2 fruit fly cellular contexts compared by ENCODE assay signal in the genomic region with DNA sequence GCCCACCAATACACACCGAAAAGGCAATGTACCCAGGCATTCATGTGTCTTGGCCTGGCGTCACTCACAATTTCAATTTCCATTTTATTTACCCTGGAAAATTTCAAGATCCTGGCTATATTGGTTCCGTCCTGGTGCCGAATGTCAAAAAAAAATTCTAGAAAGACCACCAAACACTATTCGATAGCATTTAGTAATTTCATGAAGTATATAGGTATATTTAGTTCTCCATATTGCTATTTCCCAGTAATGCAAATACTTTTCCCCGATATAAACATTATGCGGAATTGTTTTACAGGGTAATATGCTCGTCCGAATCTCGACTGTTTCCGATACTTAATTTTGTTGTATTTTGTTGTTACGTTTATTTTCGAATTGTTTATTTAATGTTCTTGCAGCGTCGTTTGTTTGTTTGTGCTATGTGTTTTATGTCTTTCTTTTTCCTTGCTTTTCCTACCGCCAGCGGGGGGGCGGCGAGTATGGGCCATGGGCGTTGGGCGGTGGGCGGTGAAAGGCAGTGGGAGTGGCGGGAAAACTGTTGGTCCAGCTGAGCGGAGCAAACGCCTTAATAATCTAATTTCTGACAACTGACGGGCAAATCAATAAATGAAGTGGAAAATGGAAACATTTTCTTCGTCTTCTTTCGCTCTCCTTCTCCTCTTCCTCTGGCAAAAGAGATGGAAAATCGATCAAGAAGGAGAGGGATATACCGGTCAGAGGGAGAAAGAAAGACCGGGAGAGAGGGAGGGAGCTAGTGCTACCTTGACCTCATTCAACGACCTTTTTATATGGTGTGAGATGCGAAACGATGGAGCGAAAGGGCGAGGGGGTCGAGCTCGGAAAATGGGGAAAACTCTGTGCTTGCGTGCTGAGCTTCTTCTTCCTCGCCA.
TF ChIP-seq lines count a peak whose summit lies in the region.

No protein-coding gene starts in this region.

TF ChIP-seq in whole organism, embryonic, 481 proteins besides CTCF, POLR2A, EP300 and RAD21 (continued from another document and continues in another):
- TF ChIP-seq CG1024 (GFP tag; IDR thresholded peaks at IDR 0.05; lab: Robert Waterston, UW), result 0 out of 2 replicates have a peak, but pooled peaks have one; percentile 24
- peak; percentile 72 for TF ChIP-seq slbo (GFP tag; IDR thresholded peaks at IDR 0.05; lab: Robert Waterston, UW)
- no peak; the same call in 1 of the 2 replicates for TF ChIP-seq Ravus (GFP tag; IDR thresholded peaks at IDR 0.05; lab: Robert Waterston, UW)
- TF ChIP-seq Aef1 (GFP tag; IDR thresholded peaks at IDR 0.05; lab: Robert Waterston, UW), result peak; percentile 62
- no peak for TF ChIP-seq CG7928 (GFP tag; optimal IDR thresholded peaks at IDR 0.05; lab: Kevin White, UChicago)
- TF ChIP-seq B-H1 (GFP tag; IDR thresholded peaks at IDR 0.05; lab: Robert Waterston, UW), result 0 out of 3 replicates have a peak, but pooled peaks have one; percentile 30
- peak; percentile 46 for TF ChIP-seq CG15696 (tag; optimal IDR thresholded peaks at IDR 0.05; lab: Kevin White, UChicago)
- TF ChIP-seq ttk (GFP tag; IDR thresholded peaks at IDR 0.05; lab: Robert Waterston, UW), result no peak
- peak; percentile 35 for TF ChIP-seq CG33557 (GFP tag; optimal IDR thresholded peaks at IDR 0.05; lab: Kevin White, UChicago)
- no peak for TF ChIP-seq amos (GFP tag; IDR thresholded peaks at IDR 0.05; lab: Robert Waterston, UW; ENCODE audit: partially characterized antibody)
- TF ChIP-seq bab2 (GFP tag; optimal IDR thresholded peaks at IDR 0.05; lab: Kevin White, UChicago), result peak; percentile 78
- TF ChIP-seq CG4360 (GFP tag; IDR thresholded peaks at IDR 0.05; lab: Robert Waterston, UW), result no peak
- no peak for TF ChIP-seq CG3995 (GFP tag; optimal IDR thresholded peaks at IDR 0.05; lab: Kevin White, UChicago)
- no peak for TF ChIP-seq Nf-YC (tag; optimal IDR thresholded peaks at IDR 0.05; lab: Kevin White, UChicago)
- TF ChIP-seq CG7839 (tag; optimal IDR thresholded peaks at IDR 0.05; lab: Kevin White, UChicago), result peak; percentile 68
- TF ChIP-seq Atf-2 (GFP tag; optimal IDR thresholded peaks at IDR 0.05; lab: Kevin White, UChicago), result peak; percentile 21
- no peak for TF ChIP-seq CG32767 (GFP tag; IDR thresholded peaks at IDR 0.05; lab: Robert Waterston, UW)
- no peak for TF ChIP-seq hkb (optimal IDR thresholded peaks at IDR 0.05; lab: Kevin White, UChicago)
- peak; percentile 61; the same call in 1 of the 2 replicates for TF ChIP-seq hkb (GFP tag; IDR thresholded peaks at IDR 0.05; lab: Robert Waterston, UW)
- 0 out of 3 replicates have a peak, but pooled peaks have one; percentile 10 for TF ChIP-seq Mrtf (GFP tag; IDR thresholded peaks at IDR 0.05; lab: Robert Waterston, UW)
- peak; percentile 65; the same call in 2 of the 3 replicates for TF ChIP-seq CG17361 (GFP tag; IDR thresholded peaks at IDR 0.05; lab: Robert Waterston, UW)
- peak; percentile 58 for TF ChIP-seq Camta (GFP tag; optimal IDR thresholded peaks at IDR 0.05; lab: Kevin White, UChicago)
- TF ChIP-seq CG10147 (GFP tag; optimal IDR thresholded peaks at IDR 0.05; lab: Kevin White, UChicago), result no peak
- TF ChIP-seq tup (GFP tag; optimal IDR thresholded peaks at IDR 0.05; lab: Kevin White, UChicago), result no peak
- TF ChIP-seq Xrp1 (GFP tag; IDR thresholded peaks at IDR 0.05; lab: Robert Waterston, UW), result peak; percentile 77
- peak; percentile 66 for TF ChIP-seq mam (GFP tag; optimal IDR thresholded peaks at IDR 0.05; lab: Kevin White, UChicago)
- no peak for TF ChIP-seq CG30431 (GFP tag; optimal IDR thresholded peaks at IDR 0.05; lab: Kevin White, UChicago)
- peak; percentile 47 for TF ChIP-seq Rfx (GFP tag; IDR thresholded peaks at IDR 0.05; lab: Robert Waterston, UW)
- no peak for TF ChIP-seq Stat92E (GFP tag; optimal IDR thresholded peaks at IDR 0.05; lab: Kevin White, UChicago)
- TF ChIP-seq jing (GFP tag; optimal IDR thresholded peaks at IDR 0.05; lab: Kevin White, UChicago), result peak; percentile 45
- TF ChIP-seq stc (GFP tag; IDR thresholded peaks at IDR 0.05; lab: Robert Waterston, UW), result peak; percentile 59
- peak; percentile 21 for TF ChIP-seq twi (tag; optimal IDR thresholded peaks at IDR 0.05; lab: Kevin White, UChicago)
- TF ChIP-seq CG6765 (GFP tag; optimal IDR thresholded peaks at IDR 0.05; lab: Kevin White, UChicago), result no peak
- peak; percentile 64 for TF ChIP-seq tio (GFP tag; optimal IDR thresholded peaks at IDR 0.05; lab: Kevin White, UChicago)
- peak; percentile 48 for TF ChIP-seq Hr3 (GFP tag; optimal IDR thresholded peaks at IDR 0.05; lab: Kevin White, UChicago)
- peak; percentile 58 for TF ChIP-seq grau (tag; optimal IDR thresholded peaks at IDR 0.05; lab: Kevin White, UChicago)
- TF ChIP-seq CrebB (tag; optimal IDR thresholded peaks at IDR 0.05; lab: Kevin White, UChicago), result no peak
- TF ChIP-seq en (GFP tag; optimal IDR thresholded peaks at IDR 0.05; lab: Kevin White, UChicago), result peak; percentile 56
- TF ChIP-seq CG12236 (GFP tag; optimal IDR thresholded peaks at IDR 0.05; lab: Kevin White, UChicago), result no peak
- no peak for TF ChIP-seq Sry-β (GFP tag; optimal IDR thresholded peaks at IDR 0.05; lab: Kevin White, UChicago)
- no peak for TF ChIP-seq CG15479 (GFP tag; optimal IDR thresholded peaks at IDR 0.05; lab: Kevin White, UChicago)
- no peak for TF ChIP-seq fd102C (GFP tag; optimal IDR thresholded peaks at IDR 0.05; lab: Kevin White, UChicago)
- no peak for TF ChIP-seq CG11723 (GFP tag; optimal IDR thresholded peaks at IDR 0.05; lab: Kevin White, UChicago)
- TF ChIP-seq CG5953 (GFP tag; IDR thresholded peaks at IDR 0.05; lab: Robert Waterston, UW), result no peak
- TF ChIP-seq Asciz (GFP tag; optimal IDR thresholded peaks at IDR 0.05; lab: Kevin White, UChicago), result peak; percentile 49
- peak; percentile 18 for TF ChIP-seq slp2 (GFP tag; optimal IDR thresholded peaks at IDR 0.05; lab: Kevin White, UChicago)
- peak; percentile 23 for TF ChIP-seq Dek (tag; optimal IDR thresholded peaks at IDR 0.05; lab: Kevin White, UChicago)
- TF ChIP-seq crc (GFP tag; optimal IDR thresholded peaks at IDR 0.05; lab: Kevin White, UChicago), result no peak
- peak; percentile 65 for TF ChIP-seq unpg (GFP tag; optimal IDR thresholded peaks at IDR 0.05; lab: Kevin White, UChicago)
- TF ChIP-seq schlank (tag; optimal IDR thresholded peaks at IDR 0.05; lab: Kevin White, UChicago), result no peak
- TF ChIP-seq lov (optimal IDR thresholded peaks at IDR 0.05; lab: Kevin White, UChicago), result no peak
- TF ChIP-seq lov (GFP tag; IDR thresholded peaks at IDR 0.05; lab: Robert Waterston, UW), result 0 out of 3 replicates have a peak, but pooled peaks have one; percentile 33
- no peak for TF ChIP-seq br (optimal IDR thresholded peaks at IDR 0.05; lab: Kevin White, UChicago)
- TF ChIP-seq dpn (GFP tag; optimal IDR thresholded peaks at IDR 0.05; lab: Kevin White, UChicago), result peak; percentile 59 to 67
- TF ChIP-seq CG10209 (GFP tag; optimal IDR thresholded peaks at IDR 0.05; lab: Kevin White, UChicago), result peak; percentile 57
- no peak for TF ChIP-seq hth (optimal IDR thresholded peaks at IDR 0.05; lab: Kevin White, UChicago)
- TF ChIP-seq Ptx1 (GFP tag; IDR thresholded peaks at IDR 0.05; lab: Robert Waterston, UW), result peak; percentile 69
- no peak for TF ChIP-seq CG2129 (GFP tag; IDR thresholded peaks at IDR 0.05; lab: Robert Waterston, UW; ENCODE audit: partially characterized antibody)
- TF ChIP-seq D (optimal IDR thresholded peaks at IDR 0.05; lab: Kevin White, UChicago), result no peak
- peak; percentile 61 for TF ChIP-seq D (GFP tag; optimal IDR thresholded peaks at IDR 0.05; lab: Kevin White, UChicago)

TF ChIP-seq in whole organism, prepupa, 60 proteins besides CTCF, POLR2A, EP300 and RAD21 (continued from another document):
- no peak for TF ChIP-seq Eip93F (GFP tag; optimal IDR thresholded peaks at IDR 0.05; lab: Kevin White, UChicago)
- TF ChIP-seq Sox102F (GFP tag; optimal IDR thresholded peaks at IDR 0.05; lab: Kevin White, UChicago), result peak; percentile 65
- TF ChIP-seq cyc (GFP tag; optimal IDR thresholded peaks at IDR 0.05; lab: Kevin White, UChicago), result peak; percentile 68
- peak; percentile 18 for TF ChIP-seq CG3032 (tag; optimal IDR thresholded peaks at IDR 0.05; lab: Kevin White, UChicago)
- peak; percentile 68 for TF ChIP-seq CG31627 (GFP tag; optimal IDR thresholded peaks at IDR 0.05; lab: Kevin White, UChicago)
- TF ChIP-seq CG9139 (GFP tag; optimal IDR thresholded peaks at IDR 0.05; lab: Kevin White, UChicago), result no peak
- TF ChIP-seq fd59A (GFP tag; optimal IDR thresholded peaks at IDR 0.05; lab: Kevin White, UChicago), result no peak
- TF ChIP-seq Met (GFP tag; optimal IDR thresholded peaks at IDR 0.05; lab: Kevin White, UChicago), result peak; percentile 72
- TF ChIP-seq spab (GFP tag; optimal IDR thresholded peaks at IDR 0.05; lab: Kevin White, UChicago), result no peak
- TF ChIP-seq pdm3 (GFP tag; optimal IDR thresholded peaks at IDR 0.05; lab: Kevin White, UChicago), result peak; percentile 60
- no peak for TF ChIP-seq Blimp-1 (GFP tag; optimal IDR thresholded peaks at IDR 0.05; lab: Kevin White, UChicago)
- TF ChIP-seq CG6808 (GFP tag; optimal IDR thresholded peaks at IDR 0.05; lab: Kevin White, UChicago), result no peak
